Worm (Caenorhabditis elegans): ENCODE results near the gene F22E5.17.
"Not testable (repeated sequence)": the region's sequence is repeated elsewhere in the genome, so short reads cannot be mapped to it uniquely, and the experiment has no call there.

F22E5.17 gene

DNA sequence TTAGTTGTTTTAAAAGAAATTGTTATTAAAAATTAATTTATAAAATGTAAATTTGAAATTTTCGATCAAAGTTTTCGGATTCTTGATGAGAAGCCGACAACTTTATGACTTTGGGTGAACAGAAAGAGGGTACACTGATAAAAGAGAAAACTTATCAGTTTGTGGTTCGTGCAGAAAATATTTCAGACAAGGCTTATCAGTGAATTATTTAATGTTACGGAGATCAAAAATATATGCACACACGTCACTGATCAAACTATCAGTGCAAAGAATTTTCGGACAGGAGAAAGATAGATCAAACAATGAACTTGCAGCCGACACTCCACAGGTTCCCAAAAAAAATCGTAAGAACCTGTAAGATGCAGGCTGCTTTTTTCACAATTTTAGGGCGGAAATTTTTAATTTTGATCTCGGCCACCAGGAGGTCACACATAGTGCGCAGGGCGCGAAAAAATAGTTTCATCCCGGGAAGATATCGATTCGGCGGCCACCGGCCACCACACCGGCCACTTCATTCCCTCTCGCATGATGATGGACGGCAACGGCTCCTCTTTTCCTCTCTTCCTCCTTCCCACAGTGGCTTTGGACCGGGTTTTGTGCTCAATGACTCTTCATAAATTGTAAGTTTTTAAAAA lies at the start of gene F22E5.17:
TSS of gene F22E5.17 (plus strand) at position 508 of the 635 bp plus-strand sequence.
- TF ChIP-seq unc-62 (GFP tag; optimal IDR thresholded peaks at IDR 0.05), result no peak

- TF ChIP-seq unc-62 (GFP tag; optimal IDR thresholded peaks at IDR 0.05), result no peak
Observed at ce11 chrII:2628401-2628800, 49.4 kb upstream of the F22E5.17 start.

ce11 chrII:2629270-2629669 lies 48.6 kb upstream of the F22E5.17 start, which contains the start of gene sri-37:
TSS of gene sri-37 (plus strand) at chrII:2629570.
- TF ChIP-seq unc-62 (GFP tag; optimal IDR thresholded peaks at IDR 0.05), result no peak

ce11 chrII:2631169-2631568 lies 46.7 kb upstream of the F22E5.17 start, which contains the start of gene D2062.1:
TSS of gene D2062.1 (plus strand) at chrII:2631469.
- no peak for TF ChIP-seq unc-62 (GFP tag; optimal IDR thresholded peaks at IDR 0.05)

ce11 chrII:2637359-2637758 lies 40.5 kb upstream of the F22E5.17 start, which contains the start of gene F22E5.21:
TSS of gene F22E5.21 (minus strand) at chrII:2637459.
- TF ChIP-seq unc-62 (GFP tag; optimal IDR thresholded peaks at IDR 0.05), result no peak

- TF ChIP-seq unc-62 (GFP tag; optimal IDR thresholded peaks at IDR 0.05), result no peak
Observed at ce11 chrII:2638062-2638461, 39.8 kb upstream of the F22E5.17 start, which contains the start of gene F22E5.9. TSS of gene F22E5.9 (plus strand) at chrII:2638388.

ce11 chrII:2639401-2640088 lies 38.3 kb upstream of the F22E5.17 start, which contains the start of gene F22E5.8:
TSS of gene F22E5.8 (plus strand) at chrII:2640038.
- not testable (repeated sequence) for TF ChIP-seq unc-62 (GFP tag; optimal IDR thresholded peaks at IDR 0.05)

ce11 chrII:2640982-2641381 lies 36.9 kb upstream of the F22E5.17 start, which contains the start of gene F22E5.23:
TSS of gene F22E5.23 (plus strand) at chrII:2641282.
- no peak for TF ChIP-seq unc-62 (GFP tag; optimal IDR thresholded peaks at IDR 0.05)

DNA sequence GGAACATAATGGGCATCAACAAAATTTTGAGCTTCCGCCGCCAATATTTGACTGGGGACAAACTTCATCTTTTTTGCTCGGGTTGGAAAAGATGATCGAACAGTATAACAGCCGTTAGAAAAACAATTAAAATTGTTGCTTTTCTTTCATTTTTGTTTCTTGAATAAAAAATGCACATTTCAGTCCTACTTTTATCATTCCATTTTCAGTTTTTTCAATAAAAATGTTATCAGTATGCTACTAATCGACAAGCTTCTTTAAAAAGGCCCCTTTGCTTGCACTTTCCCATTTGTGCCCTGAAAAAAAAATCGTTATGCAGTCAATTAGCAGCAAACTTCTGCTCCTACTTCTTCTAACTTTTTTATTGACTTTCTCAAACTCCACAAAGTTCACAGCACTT lies 36.1 kb upstream of the F22E5.17 start, which contains the start of gene F22E5.7:
TSS of gene F22E5.7 (plus strand) at position 301 of the 400 bp plus-strand sequence.
- no peak for TF ChIP-seq unc-62 (GFP tag; optimal IDR thresholded peaks at IDR 0.05)

DNA sequence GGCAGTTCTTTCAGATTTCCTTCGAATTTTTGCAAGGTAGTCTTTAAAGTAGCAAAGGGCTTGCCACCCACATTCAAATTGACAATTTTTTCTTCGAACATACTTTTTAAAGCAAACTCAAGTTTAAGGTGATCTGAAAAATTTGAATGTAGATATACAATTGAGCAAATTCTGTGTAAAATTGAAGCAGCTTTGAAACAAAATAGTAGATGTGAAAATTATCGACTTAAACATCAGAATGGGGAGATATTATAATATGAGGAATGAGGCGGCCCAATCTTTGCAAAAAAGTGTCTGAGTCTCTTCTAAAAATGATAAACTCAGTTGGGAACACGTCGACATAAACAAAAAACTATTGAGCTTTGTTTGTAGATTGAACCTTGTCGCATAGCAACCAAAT lies 33.3 kb upstream of the F22E5.17 start, which contains the start of gene F22E5.11:
TSS of gene F22E5.11 (minus strand) at position 101 of the 400 bp plus-strand sequence.
- no peak for TF ChIP-seq unc-62 (GFP tag; optimal IDR thresholded peaks at IDR 0.05)

DNA sequence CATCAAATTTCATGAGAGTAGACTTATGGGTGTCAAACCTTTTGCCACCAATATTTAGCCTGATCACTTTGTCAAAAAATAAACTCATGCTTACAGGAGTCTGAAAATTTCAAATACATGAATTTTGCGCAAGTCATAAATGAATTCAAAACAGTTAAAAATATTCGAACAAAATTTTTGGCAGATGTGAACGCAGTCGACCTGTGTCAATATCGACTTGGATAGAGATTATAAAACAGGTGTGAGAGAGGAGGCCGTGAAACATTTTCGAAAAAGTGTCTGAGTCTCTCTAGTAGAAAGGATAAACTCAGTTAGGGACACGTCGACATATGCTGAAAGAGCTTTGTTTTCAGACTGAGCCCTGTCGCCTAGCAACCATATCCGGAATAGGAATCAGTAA lies 31.1 kb upstream of the F22E5.17 start, which contains the start of gene F22E5.12:
TSS of gene F22E5.12 (minus strand) at position 101 of the 400 bp plus-strand sequence.
- not testable (repeated sequence) for TF ChIP-seq unc-62 (GFP tag; optimal IDR thresholded peaks at IDR 0.05)

ce11 chrII:2649015-2649414 lies 28.8 kb upstream of the F22E5.17 start:
- TF ChIP-seq unc-62 (GFP tag; optimal IDR thresholded peaks at IDR 0.05), result no peak

- no peak for TF ChIP-seq unc-62 (GFP tag; optimal IDR thresholded peaks at IDR 0.05)
Observed at ce11 chrII:2649539-2649938, 28.3 kb upstream of the F22E5.17 start, which contains the start of the genes F22E5.13 and F22E5.6. TSS of gene F22E5.13 (minus strand) at chrII:2649639. TSS of gene F22E5.6 (plus strand) at chrII:2649835.

DNA sequence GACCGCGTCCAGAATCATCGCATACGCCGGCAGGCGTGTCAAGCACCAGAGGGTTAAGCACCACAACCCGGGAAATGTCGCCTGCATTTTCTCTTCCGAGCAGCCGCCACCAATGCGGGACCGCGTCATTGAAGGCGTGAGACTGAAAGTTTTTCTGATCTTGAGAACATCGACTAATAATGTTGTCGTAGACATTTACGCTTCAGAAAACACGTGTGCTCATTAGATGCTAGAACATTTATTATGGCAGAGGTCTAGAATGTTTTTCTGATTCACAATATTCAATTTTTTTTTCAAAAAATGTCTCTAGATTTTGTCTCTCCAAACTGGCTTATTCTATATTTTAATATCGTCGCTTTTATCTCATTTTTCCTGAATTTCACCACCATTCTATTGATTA lies 21.2 kb upstream of the F22E5.17 start, which contains the start of gene sri-47:
TSS of gene sri-47 (plus strand) at position 301 of the 400 bp plus-strand sequence.
- TF ChIP-seq unc-62 (GFP tag; optimal IDR thresholded peaks at IDR 0.05), result no peak

ce11 chrII:2659364-2659763 lies 18.5 kb upstream of the F22E5.17 start, which contains the start of gene gcy-21:
TSS of gene gcy-21 (plus strand) at chrII:2659664.
- no peak for TF ChIP-seq unc-62 (GFP tag; optimal IDR thresholded peaks at IDR 0.05)

DNA sequence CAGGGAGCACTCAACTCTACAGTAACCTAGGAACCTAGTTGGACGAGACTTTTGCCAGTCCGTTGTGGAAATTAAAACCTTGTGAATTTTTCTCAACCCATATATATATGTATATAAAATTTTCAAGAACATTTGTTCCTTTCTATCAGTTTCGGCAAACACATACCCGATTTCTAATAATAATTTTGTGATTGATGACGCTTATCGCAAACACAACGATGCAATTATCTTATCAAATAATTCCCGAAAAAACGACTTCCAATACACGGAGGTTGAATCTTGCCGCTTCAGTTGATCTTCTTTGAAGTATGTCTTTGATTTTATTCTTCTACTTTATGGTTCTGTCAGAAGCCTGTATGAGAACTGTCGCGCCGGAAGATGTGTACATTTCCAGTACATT lies 12.8 kb upstream of the F22E5.17 start, which contains the start of gene F22E5.2:
TSS of gene F22E5.2 (plus strand) at position 301 of the 400 bp plus-strand sequence.
- not testable (repeated sequence) for TF ChIP-seq unc-62 (GFP tag; optimal IDR thresholded peaks at IDR 0.05)
